Fruit fly (Drosophila melanogaster) S2 (cell line): ENCODE results near the gene CG12259.

Source experiments
- CG8478 ChIP-seq: fragments of >200 bp; optimal IDR thresholded peaks from 2 replicates; lab custom pipeline; 2018
- CTCF ChIP-seq, 2 experiments: fragments of >200 bp; optimal IDR thresholded peaks; 2 replicates each; lab custom pipeline; 2018

CG12259 gene

DNA sequence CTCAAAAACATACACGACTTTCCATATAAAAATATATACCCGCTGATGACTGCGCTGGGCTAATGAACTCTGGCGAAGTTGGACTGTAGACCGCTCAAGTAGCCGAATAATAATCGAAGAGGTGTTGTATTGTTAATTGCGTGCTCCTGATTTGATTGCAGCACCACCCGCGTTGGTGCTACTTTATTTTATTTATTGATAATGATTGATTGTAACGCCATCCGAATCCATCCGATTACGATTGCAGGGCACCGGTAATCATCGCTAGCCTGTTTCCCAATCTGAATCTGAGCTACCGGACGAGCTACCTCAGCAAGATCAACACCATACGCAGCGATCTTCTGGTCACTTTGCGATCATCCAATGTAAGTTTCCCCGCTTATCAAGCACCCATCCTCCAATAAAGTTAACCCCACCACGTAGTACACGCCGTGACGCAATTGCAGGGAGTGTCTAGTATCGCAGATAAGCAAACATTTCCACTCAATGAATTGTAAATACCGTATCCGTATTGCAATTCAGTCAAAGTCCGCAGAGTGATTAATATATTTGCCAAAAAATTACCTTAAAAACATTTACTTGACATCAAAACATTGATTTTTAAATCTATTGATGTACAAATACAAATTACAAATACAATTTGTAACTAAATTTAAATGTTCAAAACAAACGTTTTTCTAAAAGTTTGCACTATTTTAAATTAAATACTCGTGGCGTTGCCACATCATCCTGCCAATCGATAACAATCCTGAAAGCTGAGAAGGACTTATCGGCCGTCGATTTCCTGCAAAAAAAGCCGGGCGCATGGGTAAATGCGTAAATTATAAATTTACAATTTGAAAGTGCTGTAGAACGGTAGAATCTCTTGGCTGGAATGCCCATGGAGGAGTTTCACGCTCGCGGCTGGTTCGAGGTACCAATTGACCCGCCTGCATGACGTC, 8.4 kb upstream of the CG12259 start:
- TF ChIP-seq CG8478 (lab: Kevin White, UChicago) (no peak), CTCF (optimal IDR thresholded peaks at IDR 0.05; lab: Kevin White, UChicago) (no peak)

DNA sequence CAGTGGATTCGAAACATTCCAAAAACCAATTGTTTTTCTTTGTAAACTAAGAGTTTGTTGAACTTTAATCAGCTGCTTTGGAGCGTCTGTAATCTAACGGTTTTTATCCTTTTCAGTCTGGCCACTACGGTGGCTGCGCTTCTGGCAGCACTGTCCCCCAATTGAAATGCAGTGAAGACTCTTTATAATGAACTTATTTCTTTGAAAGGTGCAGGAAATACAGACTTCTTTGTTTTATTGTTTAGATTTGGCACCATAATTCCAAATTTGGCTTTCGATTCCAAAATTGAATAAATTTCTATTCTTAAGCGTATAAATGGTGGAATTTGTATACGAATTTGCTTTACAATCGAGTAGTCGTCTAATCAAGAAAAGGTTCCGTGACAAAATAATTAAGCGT, 7.3 kb upstream of the CG12259 start, which contains the start of gene nenya:
Gene nenya (minus strand): TSS at position 35 of the 400 bp plus-strand sequence.
- TF ChIP-seq CG8478 (lab: Kevin White, UChicago): no peak
- TF ChIP-seq CTCF (optimal IDR thresholded peaks at IDR 0.05; lab: Kevin White, UChicago): no peak

DNA sequence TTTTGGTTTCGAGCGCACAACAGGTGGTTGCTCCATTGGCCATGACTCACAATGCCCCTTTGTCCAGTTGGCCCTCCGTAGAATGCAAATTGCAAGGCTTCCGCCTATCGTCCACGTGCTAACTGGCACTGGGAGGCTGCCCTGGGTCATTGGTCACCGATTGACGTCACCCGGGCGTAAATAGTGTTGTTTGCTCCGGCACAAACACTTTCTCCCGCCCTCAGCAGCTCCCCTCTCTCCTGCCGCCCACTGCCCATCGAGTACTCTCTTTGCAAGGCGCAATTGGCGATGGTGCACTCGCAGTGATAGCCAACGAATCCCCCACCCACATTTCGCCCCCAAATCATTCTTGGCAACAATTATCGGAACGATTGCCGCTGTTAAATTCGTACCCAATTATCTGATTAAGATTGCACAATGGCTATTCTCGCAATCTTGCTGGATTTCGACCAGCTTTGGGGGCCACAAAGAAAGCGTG, 5.9 kb upstream of the CG12259 start:
- TF ChIP-seq CTCF (optimal IDR thresholded peaks at IDR 0.05; lab: Kevin White, UChicago): no peak
- no peak for TF ChIP-seq CG8478 (lab: Kevin White, UChicago)

DNA sequence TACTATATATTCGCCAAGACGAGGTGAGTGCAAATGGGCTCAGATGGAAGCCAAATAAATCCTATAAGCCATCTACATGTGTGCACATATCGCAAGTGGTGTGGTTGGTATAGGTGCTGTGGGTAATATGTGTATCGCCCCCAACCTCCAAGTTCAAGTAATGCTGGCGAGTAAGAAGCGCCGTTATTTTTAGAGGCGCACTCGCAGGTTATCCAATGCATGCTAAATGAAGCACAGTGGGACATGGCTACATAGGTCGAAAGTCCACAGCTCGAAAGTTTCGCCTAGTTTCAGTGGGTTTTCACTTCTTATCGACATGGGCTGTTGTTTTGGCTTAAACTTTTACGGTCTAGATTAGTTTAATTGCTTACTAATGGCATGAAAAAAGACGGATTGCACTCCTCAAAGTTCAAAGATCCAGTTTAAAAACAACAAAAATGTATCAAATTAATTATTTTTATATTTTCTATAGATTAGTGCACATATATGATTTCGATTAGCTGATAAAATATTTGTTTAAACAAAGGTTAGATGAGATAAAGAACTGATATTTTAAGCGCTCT, 5.2 kb upstream of the CG12259 start:
- TF ChIP-seq CTCF (optimal IDR thresholded peaks at IDR 0.05; lab: Kevin White, UChicago) (no peak), CG8478 (lab: Kevin White, UChicago) (no peak)

DNA sequence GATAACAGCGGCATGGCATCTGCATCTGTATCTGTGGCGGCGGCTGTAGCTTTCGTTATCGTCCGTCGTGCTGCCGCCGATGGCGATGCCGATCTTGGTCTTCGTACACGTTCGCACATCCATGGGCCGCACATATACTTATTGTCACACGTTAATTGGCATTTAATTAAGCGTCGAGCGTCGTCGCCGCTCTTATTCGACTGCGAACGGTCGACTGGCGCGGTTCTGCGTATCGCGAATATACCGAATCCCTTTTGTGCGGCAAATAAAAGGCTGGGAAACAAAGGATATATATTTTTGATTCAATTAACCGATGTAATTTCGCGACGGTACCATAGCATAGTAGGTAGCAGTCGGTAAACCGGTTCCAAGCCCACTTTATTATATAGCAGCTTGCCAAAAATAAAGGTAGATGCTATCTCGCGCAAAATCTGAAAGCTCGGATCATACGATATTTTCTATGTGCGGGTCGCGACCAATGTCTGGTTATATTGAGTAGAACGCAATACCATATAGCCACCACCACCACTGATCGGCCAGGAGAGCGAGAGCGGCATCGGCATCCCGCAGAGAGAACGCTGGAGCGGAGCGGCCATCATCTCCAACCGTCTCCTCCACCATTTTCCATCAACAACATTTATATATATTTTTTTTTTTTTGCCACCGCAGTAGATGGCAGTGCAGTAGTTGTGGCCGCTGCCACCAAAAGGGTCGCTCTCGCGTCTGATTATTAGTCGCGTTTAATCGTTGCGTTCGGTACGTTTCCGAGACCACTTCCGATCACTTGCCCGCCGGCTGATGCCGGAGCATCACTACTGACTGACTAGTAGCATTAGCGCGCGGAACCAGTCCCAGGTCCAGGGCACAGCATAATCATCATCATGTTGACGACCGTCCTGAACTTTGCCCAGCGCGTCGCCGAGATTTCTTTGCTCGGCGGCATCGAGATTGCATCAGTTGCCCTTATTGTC, 4.4 kb upstream of the CG12259 start, which contains the start of gene mino:
Gene mino (plus strand): TSS at position 192 of the 971 bp plus-strand sequence.
- no peak for TF ChIP-seq CTCF (optimal IDR thresholded peaks at IDR 0.05; lab: Kevin White, UChicago)
- TF ChIP-seq CG8478 (lab: Kevin White, UChicago): no peak

DNA sequence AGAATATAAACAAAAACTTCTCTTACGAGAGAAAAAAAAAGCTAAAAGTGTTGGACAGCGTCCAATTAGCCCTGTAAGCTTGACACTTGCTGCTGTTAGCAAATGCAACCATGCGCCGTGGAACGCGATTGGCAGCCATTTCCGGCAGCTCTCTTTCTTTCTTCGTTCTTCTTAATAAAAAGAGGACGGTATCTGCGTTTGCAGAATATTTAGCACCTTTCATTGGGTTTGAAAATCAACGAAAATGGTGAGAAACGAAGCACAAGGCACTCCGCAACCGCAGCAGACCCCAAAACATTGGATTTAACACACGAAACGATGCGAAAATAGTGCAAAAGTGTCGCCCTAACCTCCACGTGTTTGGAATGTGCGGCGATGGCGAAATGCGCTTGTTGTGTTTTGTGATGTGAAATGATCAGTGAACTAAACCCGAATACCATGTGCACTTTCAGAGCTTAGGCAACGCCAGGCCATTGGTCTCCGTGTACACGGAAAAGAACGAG, 1.8 kb upstream of the CG12259 start, which contains the start of gene RpL4:
Gene RpL4 (plus strand): TSS at position 149 of the 503 bp plus-strand sequence.
- TF ChIP-seq CG8478 (lab: Kevin White, UChicago): no peak
- no peak for TF ChIP-seq CTCF (optimal IDR thresholded peaks at IDR 0.05; lab: Kevin White, UChicago)

DNA sequence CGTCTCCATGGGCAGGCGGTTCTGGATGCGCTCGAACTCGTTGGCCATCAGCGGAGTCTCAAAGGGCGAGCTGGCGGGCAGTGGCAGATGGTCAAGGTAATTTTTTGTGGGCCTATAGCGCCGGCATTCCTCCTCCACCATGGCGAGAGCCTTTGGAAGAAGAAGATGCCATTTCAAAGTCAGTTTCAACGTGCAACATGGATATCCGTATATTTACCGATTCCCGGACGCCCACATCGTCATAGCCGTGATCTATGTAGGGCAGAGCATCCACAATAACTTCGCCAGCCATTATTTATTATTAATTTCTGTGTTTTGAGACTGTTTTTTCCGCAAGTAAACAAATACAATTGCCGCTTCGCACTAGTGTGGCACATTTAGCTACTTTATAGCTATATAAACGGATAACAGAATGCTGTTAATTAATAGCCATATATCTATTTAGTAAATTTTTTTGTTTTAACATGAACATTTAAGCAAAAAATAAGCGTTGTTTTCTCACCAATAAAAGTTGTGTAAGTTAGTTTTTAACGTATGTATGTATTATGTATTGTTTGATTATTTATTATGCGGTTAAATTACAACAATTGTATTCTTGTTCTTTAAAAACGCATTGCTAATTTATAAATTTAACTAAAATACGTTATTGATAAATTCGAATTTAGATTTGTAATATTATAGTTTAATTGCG, 1.2 kb upstream of the CG12259 start, which contains the start of gene BCAS2:
Gene BCAS2 (minus strand): TSS at position 375 of the 691 bp plus-strand sequence.
- no peak for TF ChIP-seq CG8478 (lab: Kevin White, UChicago)
- no peak for TF ChIP-seq CTCF (optimal IDR thresholded peaks at IDR 0.05; lab: Kevin White, UChicago)

DNA sequence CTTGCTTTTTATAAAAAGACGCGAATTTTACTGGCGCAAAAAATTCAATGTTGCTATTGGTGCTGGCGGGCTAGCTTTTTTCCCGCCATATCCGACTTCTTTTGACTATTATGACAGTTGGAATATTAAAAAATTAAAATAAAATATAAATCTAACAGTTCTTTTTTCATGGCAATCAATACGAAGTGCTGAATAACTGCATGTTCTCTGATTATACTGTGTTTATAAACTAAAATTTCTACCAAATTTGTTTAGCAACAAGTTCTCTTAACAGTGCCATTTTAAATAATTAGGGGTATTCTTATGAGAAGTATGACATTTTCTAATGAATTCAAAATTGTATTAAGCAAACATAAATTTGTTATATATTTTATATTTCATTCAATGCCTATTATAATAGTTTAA, 1.5 kb downstream of the CG12259 start, which contains the start of gene Boh1:
Gene Boh1 (minus strand): TSS at position 76 of the 405 bp plus-strand sequence.
- TF ChIP-seq CTCF (optimal IDR thresholded peaks at IDR 0.05; lab: Kevin White, UChicago): no peak
- no peak for TF ChIP-seq CG8478 (lab: Kevin White, UChicago)

DNA sequence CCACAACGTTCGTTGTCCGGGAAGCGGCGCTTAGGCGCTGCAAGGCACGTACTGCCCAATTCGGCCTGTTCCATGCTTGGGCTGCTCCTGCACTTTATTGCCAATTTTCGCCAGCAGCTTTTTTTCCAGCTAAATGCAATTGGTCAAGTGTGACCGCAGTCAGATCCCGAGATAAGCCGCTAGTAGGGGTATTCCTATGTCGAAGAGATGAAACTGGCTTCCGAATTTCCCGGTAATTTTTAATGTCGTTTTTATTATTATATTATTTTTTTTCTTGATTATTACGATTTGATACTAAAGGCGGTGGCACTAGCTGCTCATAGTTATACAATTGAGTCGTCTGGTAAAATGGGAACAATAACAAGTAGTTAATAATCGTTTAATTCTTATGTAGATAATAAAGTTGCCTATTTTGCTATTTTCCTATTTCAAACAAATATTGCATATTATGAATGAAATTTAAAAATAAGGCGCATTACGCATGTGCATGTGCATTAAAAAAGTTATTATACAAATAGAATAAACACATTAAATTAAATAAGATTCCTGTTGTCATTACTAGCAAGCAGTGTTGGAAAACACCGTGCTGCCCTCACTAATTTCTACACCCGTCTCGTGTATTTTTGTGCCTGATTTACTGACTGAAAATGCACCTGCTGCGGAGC, 4.4 kb downstream of the CG12259 start, which contains the start of the genes CG5003 and mRpS22:
Gene CG5003 (minus strand): TSS at position 162 of the 665 bp plus-strand sequence.
Gene mRpS22 (plus strand): TSS at position 554 of the 665 bp plus-strand sequence.
- no peak for TF ChIP-seq CTCF (optimal IDR thresholded peaks at IDR 0.05; lab: Kevin White, UChicago)
- TF ChIP-seq CG8478 (lab: Kevin White, UChicago): no peak

DNA sequence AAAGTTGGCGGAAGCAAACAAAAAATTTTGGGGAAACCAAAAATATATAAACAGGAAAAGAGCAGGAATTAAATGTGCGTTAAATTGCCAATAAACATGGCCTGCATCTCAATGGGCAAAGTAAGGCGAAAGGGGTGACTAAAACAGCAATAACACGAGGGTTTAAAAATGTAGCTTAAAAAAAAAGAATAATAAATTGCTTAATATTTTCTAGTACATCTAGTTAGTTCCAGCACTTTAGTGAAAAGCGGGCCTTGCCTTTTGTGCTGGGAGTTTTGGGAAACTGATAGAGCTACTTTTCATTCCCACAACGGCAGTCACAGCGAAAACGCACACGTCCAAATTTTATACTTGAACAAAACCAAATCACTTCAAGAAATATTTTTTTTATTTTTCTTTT, 8.7 kb downstream of the CG12259 start, which contains the start of gene mil:
Gene mil (plus strand): TSS at position 301 of the 400 bp plus-strand sequence.
- TF ChIP-seq CG8478 (lab: Kevin White, UChicago): no peak
- no peak for TF ChIP-seq CTCF (optimal IDR thresholded peaks at IDR 0.05; lab: Kevin White, UChicago)

DNA sequence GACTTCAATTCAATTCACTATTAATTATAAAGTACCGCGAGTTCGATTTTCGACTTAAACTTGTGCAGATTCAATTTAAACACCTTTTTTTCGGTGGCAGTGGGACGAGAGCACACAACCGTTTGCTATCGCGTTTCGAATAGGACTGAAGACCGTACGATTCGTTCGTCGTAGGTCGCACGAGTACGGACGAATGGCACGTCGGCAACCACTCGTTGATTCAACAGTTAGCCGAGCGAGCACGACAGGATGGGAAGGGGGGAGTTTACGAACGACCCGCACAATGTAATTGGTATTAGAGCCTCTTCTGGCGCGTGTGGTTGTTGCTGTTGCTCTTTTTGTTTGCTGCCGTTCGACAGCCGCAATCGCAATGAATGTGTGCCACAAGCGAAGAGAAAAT, 15.2 kb downstream of the CG12259 start, which contains the start of gene CG34353:
Gene CG34353 (minus strand): TSS at position 149 of the 400 bp plus-strand sequence.
- TF ChIP-seq CG8478 (lab: Kevin White, UChicago) (no peak), CTCF (optimal IDR thresholded peaks at IDR 0.05; lab: Kevin White, UChicago) (no peak)

DNA sequence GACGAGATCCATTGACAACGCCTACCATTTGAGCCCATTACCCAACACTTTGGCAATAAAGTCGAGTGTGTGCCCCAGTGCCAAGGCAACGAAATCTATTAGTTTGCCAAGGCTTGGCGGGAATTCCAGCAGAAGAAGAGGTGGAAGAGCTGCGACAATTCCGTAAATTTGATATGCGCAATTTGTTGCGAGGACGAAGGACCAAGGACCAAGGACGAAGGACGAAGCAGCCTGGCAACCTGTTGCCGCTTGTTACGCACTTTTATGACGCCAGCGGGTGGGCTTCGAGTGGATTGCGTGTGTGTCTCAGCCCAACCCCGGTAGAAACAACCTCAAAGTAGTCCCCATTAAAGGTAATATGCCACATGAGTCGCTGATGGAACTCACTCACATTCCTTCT, 32.8 kb downstream of the CG12259 start:
- TF ChIP-seq CG8478 (lab: Kevin White, UChicago) (no peak), CTCF (optimal IDR thresholded peaks at IDR 0.05; lab: Kevin White, UChicago) (no peak)
